Worm (Caenorhabditis elegans): ENCODE data around the gene F21D12.3.
"Not testable (repeated sequence)": the region's sequence is repeated elsewhere in the genome, so short reads cannot be mapped to it uniquely, and the experiment has no call there.

Gene F21D12.3

DNA sequence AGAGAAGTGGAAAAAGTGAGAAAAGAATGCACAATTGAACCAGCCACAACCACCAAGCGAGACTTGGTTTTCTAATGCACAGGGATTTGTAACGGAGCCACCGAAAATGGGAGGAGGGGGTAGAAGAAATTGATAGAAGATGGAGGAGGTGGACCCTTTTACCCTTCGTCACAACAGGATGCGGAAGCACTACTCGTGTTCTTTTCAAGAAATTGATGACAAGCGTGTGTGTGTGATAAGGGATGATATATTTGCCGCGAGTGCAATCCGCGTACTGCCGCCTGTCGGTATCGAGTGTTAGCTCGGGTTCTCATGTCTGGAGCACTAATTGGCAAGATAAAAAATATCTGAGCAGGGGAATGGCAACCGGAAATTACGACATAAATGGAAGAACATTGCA, at the start of gene F21D12.3:
Gene F21D12.3, minus strand, starts transcription at position 101 of the 400 bp plus-strand sequence.
- TF ChIP-seq ama-1 (optimal IDR thresholded peaks at IDR 0.05) (no peak), ama-1 (GFP tag; optimal IDR thresholded peaks at IDR 0.05) (no peak), let-526 (GFP tag; IDR thresholded peaks at IDR 0.05) (no peak), F39B2.1 (GFP tag; IDR thresholded peaks at IDR 0.05) (no peak), F52B5.7 (tag; optimal IDR thresholded peaks at IDR 0.05) (peak; percentile 27), nfyb-1 (GFP tag; IDR thresholded peaks at IDR 0.05) (0 out of 2 replicates have a peak, but pooled peaks have one; percentile 33), F55B11.4 (tag; optimal IDR thresholded peaks at IDR 0.05; ENCODE audit: borderline replicate concordance, insufficient read depth) (no peak), F33H1.4 (GFP tag; IDR thresholded peaks at IDR 0.05) (0 out of 2 replicates have a peak, but pooled peaks have one; percentile 11), chd-7 (tag; optimal IDR thresholded peaks at IDR 0.05) (peak; percentile 26), attf-5 (GFP tag; optimal IDR thresholded peaks at IDR 0.05) (no peak), ceh-58 (GFP tag; IDR thresholded peaks at IDR 0.05) (0 out of 2 replicates have a peak, but pooled peaks have one; percentile 32), Y53G8AR.9 (GFP tag; conservative IDR thresholded peaks at IDR 0.05) (0 out of 2 replicates have a peak, but pooled peaks have one; percentile 24)

DNA sequence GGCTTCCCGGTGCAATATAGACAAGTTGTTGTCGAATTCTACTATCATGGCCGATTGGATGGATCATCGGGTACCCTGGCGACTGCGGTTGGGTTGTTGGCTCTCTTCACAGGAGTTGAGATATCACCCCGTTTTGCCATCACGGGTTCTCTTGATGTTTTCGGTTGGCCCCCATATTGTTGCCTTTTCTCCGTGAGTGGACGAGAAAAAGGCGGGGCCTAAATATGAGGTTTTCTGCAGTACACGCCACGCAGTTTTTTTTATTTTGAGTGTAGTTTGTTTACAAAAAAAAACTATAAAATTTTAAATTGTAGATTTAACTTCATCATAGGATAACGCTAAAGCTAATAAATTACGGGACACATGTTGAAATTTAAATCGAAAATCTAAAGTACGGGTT, 48.5 kb upstream of the F21D12.3 start:
- TF ChIP-seq hmg-1.2 (GFP tag; IDR thresholded peaks at IDR 0.05) (0 out of 2 replicates have a peak, but pooled peaks have one; percentile 21), nfyb-1 (GFP tag; IDR thresholded peaks at IDR 0.05) (peak; percentile 30; the same call in 1 of the 2 replicates), pbrm-1 (GFP tag; IDR thresholded peaks at IDR 0.05) (peak; percentile 44; the same call in 1 of the 2 replicates), ekl-4 (GFP tag; IDR thresholded peaks at IDR 0.05) (peak; percentile 42), ztf-28 (GFP tag; IDR thresholded peaks at IDR 0.05) (0 out of 2 replicates have a peak, but pooled peaks have one; percentile 32), C17E4.6 (GFP tag; IDR thresholded peaks at IDR 0.05) (0 out of 2 replicates have a peak, but pooled peaks have one; percentile 30), madf-6 (GFP tag; IDR thresholded peaks at IDR 0.05) (peak; percentile 60), hsf-1 (GFP tag; IDR thresholded peaks at IDR 0.05) (0 out of 2 replicates have a peak, but pooled peaks have one; percentile 56)

DNA sequence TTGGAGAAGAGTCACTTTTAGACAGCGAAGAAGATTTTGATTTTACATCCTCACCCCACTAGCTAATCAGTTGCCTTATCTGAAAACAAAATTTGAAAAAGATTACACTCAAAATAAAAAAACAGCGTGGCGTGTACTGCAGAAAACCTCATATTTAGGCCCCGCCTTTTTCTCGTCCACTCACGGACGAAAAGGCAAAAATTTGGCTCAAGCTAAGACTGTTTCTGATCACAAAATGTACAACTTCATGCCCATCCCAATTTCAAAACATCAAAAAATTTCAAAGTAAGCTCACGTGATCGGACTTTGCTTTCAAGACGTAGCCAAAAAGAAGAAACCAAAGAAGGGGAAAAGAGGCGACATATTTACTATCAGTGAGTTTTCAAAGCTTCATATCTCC, 47.7 kb upstream of the F21D12.3 start:
- TF ChIP-seq snpc-4 (GFP tag; optimal IDR thresholded peaks at IDR 0.05) (peak; percentile 40), snpc-4 (tag; optimal IDR thresholded peaks at IDR 0.05) (peak in 2 of 4 experiments; percentile 89 to 93)

DNA sequence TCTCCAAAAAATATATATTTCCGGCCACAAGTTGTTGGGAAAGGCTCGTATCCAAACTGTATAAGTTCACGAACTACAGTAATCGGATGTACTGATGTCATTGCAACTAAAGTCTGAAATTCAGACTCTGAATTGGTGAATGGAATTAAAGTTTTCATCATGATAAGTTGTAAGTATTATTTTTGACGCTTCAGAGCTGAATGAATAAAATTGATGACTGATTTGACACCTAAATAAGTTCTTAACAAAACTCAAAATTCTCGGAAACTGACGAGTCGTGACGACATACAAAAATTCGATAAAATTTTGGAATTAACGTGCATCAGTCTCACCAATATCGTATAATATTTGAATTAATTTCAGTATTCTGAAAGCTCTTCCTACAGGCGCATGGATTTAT, 46.4 kb upstream of the F21D12.3 start, which contains the start of gene F43E2.11:
Gene F43E2.11, minus strand, starts transcription at position 101 of the 400 bp plus-strand sequence.
- not testable (repeated sequence) for TF ChIP-seq unc-130 (GFP tag; optimal IDR thresholded peaks at IDR 0.05); ztf-3 (GFP tag; optimal IDR thresholded peaks at IDR 0.05); dpff-1 (tag; optimal IDR thresholded peaks at IDR 0.05)

DNA sequence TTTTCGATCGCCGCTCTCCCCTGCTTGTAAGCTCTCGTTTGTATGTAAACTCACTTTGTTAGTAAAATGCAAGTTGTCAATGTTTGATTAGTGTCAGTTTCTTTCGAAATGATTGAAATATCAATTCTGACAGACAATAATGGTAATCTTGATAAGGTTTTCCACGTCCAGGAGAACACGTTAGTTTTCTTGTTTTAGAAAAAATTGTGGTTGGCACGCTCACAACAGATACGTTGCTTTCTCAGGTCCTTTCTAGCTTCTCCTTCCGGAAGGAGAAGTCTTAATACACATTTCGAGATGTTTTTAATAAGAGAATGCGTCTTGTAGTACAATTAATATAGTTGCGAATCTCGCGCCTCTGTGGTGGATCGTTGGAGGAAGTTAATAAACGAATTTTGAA, 44.9 kb upstream of the F21D12.3 start, which contains the start of gene F43E2.6:
Gene F43E2.6, minus strand, starts transcription at position 101 of the 400 bp plus-strand sequence.
- TF ChIP-seq ceh-100 (GFP tag; IDR thresholded peaks at IDR 0.05) (no peak), efl-1 (GFP tag; optimal IDR thresholded peaks at IDR 0.05) (no peak), lsy-27 (tag; optimal IDR thresholded peaks at IDR 0.05; ENCODE audit: borderline replicate concordance, insufficient read depth) (no peak), egrh-3 (GFP tag; IDR thresholded peaks at IDR 0.05) (no peak), rcor-1 (GFP tag; IDR thresholded peaks at IDR 0.05) (no peak), D2030.7 (GFP tag; IDR thresholded peaks at IDR 0.05) (no peak), snpc-4 (GFP tag; optimal IDR thresholded peaks at IDR 0.05) (no peak), snpc-4 (tag; optimal IDR thresholded peaks at IDR 0.05) (no peak), Y79H2A.3 (GFP tag; conservative IDR thresholded peaks at IDR 0.05) (no peak), C17E4.6 (GFP tag; IDR thresholded peaks at IDR 0.05) (no peak), F23B12.7 (tag; optimal IDR thresholded peaks at IDR 0.05; ENCODE audit: insufficient read depth) (no peak), ceh-91 (GFP tag; IDR thresholded peaks at IDR 0.05) (no peak), K11D2.4 (GFP tag; IDR thresholded peaks at IDR 0.05) (no peak), F57A8.1 (GFP tag; optimal IDR thresholded peaks at IDR 0.05) (no peak), chd-7 (tag; optimal IDR thresholded peaks at IDR 0.05) (no peak), egl-18 (GFP tag; IDR thresholded peaks at IDR 0.05) (no peak), zfh-2 (GFP tag; conservative IDR thresholded peaks at IDR 0.05) (no peak)

All from whole organism, young adult.